Fruit fly (Drosophila melanogaster) whole organism, prepupa: Measurements from ENCODE around the gene Tsf2.

Source experiments
- CG11762 ChIP-seq: fragments of 200-800 bp; sonication (Bioruptor generic); optimal IDR thresholded peaks from 3 replicates; lab custom pipeline; 2016; ENCODE audit warnings: missing biosample characterization, missing genetic modification characterization; ENCODE audit not compliant: insufficient read depth
- fd85E ChIP-seq: fragments of 200-800 bp; sonication (Bioruptor generic); optimal IDR thresholded peaks from 3 replicates; lab custom pipeline; 2016; ENCODE audit warnings: missing biosample characterization, missing genetic modification characterization
- spab ChIP-seq: fragments of 200-800 bp; sonication (Bioruptor generic); optimal IDR thresholded peaks from 2 replicates; lab custom pipeline; 2017; ENCODE audit warnings: missing biosample characterization, mild to moderate bottlenecking, missing genetic modification characterization, missing genetic modification reagents
- svp ChIP-seq: fragments of 200-800 bp; sonication (Bioruptor generic); peaks from one replicate; lab custom pipeline; 2016; ENCODE audit warnings: missing biosample characterization, missing genetic modification characterization

dm6 chr3L:12566065-12566730 lies 32.7 kb upstream of the Tsf2 start:
- TF ChIP-seq svp (GFP tag; lab: Kevin White, UChicago), result no peak
- TF ChIP-seq spab (GFP tag; lab: Kevin White, UChicago), result no peak
- no peak for TF ChIP-seq fd85E (GFP tag; lab: Kevin White, UChicago)
- no peak for TF ChIP-seq CG11762 (GFP tag; lab: Kevin White, UChicago)
